Fruit fly (Drosophila melanogaster): ENCODE results near the gene CG9636.

Gene CG9636

DNA sequence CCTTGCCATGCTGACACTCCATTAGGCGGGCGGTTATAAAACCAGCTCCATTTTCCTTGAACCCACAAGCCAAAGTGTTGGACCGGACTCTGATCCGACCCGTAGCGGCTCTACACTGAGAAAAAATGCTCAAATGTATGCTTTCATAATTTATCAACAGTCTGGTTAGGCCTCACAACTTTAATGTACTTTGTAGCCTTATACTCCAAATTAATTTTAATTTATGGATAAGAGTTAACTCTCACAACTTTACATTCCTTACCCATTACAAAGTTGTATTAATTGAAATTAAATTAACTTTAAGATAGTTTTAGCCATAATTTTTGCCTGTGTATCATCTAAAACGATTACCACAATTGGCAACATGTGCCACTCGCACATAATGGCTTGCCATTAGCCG lies 12.4 kb upstream of the CG9636 start (continued):
- TF ChIP-seq BtbVII (GFP tag; optimal IDR thresholded peaks at IDR 0.05) = no peak
- TF ChIP-seq CG2678 (tag; optimal IDR thresholded peaks at IDR 0.05) = peak; percentile 61
- TF ChIP-seq vfl (GFP tag; optimal IDR thresholded peaks at IDR 0.05) = no peak
- no peak for TF ChIP-seq CG42726 (GFP tag; IDR thresholded peaks at IDR 0.05; ENCODE audit: partially characterized antibody)
- TF ChIP-seq CG5180 (GFP tag; optimal IDR thresholded peaks at IDR 0.05) = no peak
- peak; percentile 51 for TF ChIP-seq Meics (GFP tag; optimal IDR thresholded peaks at IDR 0.05)
- no peak for TF ChIP-seq unc-4 (GFP tag; IDR thresholded peaks at IDR 0.05; ENCODE audit: partially characterized antibody)
- no peak for TF ChIP-seq kay (GFP tag; optimal IDR thresholded peaks at IDR 0.05)
- TF ChIP-seq Pdp1 (GFP tag; optimal IDR thresholded peaks at IDR 0.05) = peak in 1 of 2 experiments; percentile 21
- peak; percentile 34 for TF ChIP-seq CG13296 (GFP tag; optimal IDR thresholded peaks at IDR 0.05)
- peak; percentile 54 for TF ChIP-seq lab (GFP tag; optimal IDR thresholded peaks at IDR 0.05)
- TF ChIP-seq CG8388 (GFP tag; optimal IDR thresholded peaks at IDR 0.05) = peak; percentile 7
- 0 out of 2 replicates have a peak, but pooled peaks have one; percentile 25 for TF ChIP-seq HLH3B (GFP tag; IDR thresholded peaks at IDR 0.05)
- TF ChIP-seq gro (GFP tag; optimal IDR thresholded peaks at IDR 0.05) = peak; percentile 26
- TF ChIP-seq CG6654 (GFP tag; optimal IDR thresholded peaks at IDR 0.05) = no peak
- TF ChIP-seq NfI (GFP tag; optimal IDR thresholded peaks at IDR 0.05) = no peak
- TF ChIP-seq phol (tag; optimal IDR thresholded peaks at IDR 0.05) = peak; percentile 33
- no peak for TF ChIP-seq kni (GFP tag; optimal IDR thresholded peaks at IDR 0.05)
- no peak for TF ChIP-seq chn (GFP tag; optimal IDR thresholded peaks at IDR 0.05)
- peak; percentile 11 for TF ChIP-seq Bteb2 (GFP tag; optimal IDR thresholded peaks at IDR 0.05)
- TF ChIP-seq CG14441 (GFP tag; IDR thresholded peaks at IDR 0.05) = peak; percentile 45; the same call in 1 of the 2 replicates
- TF ChIP-seq CG11560 (tag; IDR thresholded peaks at IDR 0.05) = 0 out of 3 replicates have a peak, but pooled peaks have one; percentile 32
- peak; percentile 32 for TF ChIP-seq CG10209 (GFP tag; optimal IDR thresholded peaks at IDR 0.05)
- no peak for TF ChIP-seq Sin3A (optimal IDR thresholded peaks at IDR 0.05)
- TF ChIP-seq Hmr (GFP tag; optimal IDR thresholded peaks at IDR 0.05) = peak; percentile 58
- no peak for TF ChIP-seq H15 (GFP tag; IDR thresholded peaks at IDR 0.05)
- no peak for TF ChIP-seq CG6689 (GFP tag; IDR thresholded peaks at IDR 0.05)
- TF ChIP-seq lbe (GFP tag; optimal IDR thresholded peaks at IDR 0.05) = no peak
- TF ChIP-seq peb (GFP tag; IDR thresholded peaks at IDR 0.05) = no peak
- no peak for TF ChIP-seq NC2β (GFP tag; optimal IDR thresholded peaks at IDR 0.05)
- no peak for TF ChIP-seq CG4820 (GFP tag; optimal IDR thresholded peaks at IDR 0.05)
- no peak for TF ChIP-seq lola (GFP tag; optimal IDR thresholded peaks at IDR 0.05)
- TF ChIP-seq CG2116 (GFP tag; optimal IDR thresholded peaks at IDR 0.05) = no peak
- no peak for TF ChIP-seq Dref (GFP tag; IDR thresholded peaks at IDR 0.05)
- TF ChIP-seq CG7556 (GFP tag; optimal IDR thresholded peaks at IDR 0.05) = peak; percentile 31
- peak; percentile 37; the same call in 2 of the 3 replicates for TF ChIP-seq row (GFP tag; IDR thresholded peaks at IDR 0.05)
- TF ChIP-seq CG12219 (GFP tag; optimal IDR thresholded peaks at IDR 0.05) = peak; percentile 39
- TF ChIP-seq Hey (tag; optimal IDR thresholded peaks at IDR 0.05) = no peak
- no peak for TF ChIP-seq CG33213 (GFP tag; optimal IDR thresholded peaks at IDR 0.05)
- no peak for TF ChIP-seq CkIIα-i1 (GFP tag; IDR thresholded peaks at IDR 0.05)
- no peak for TF ChIP-seq CG5245 (GFP tag; optimal IDR thresholded peaks at IDR 0.05)
- peak; percentile 26 for TF ChIP-seq CG10147 (GFP tag; optimal IDR thresholded peaks at IDR 0.05)
- no peak for TF ChIP-seq CG13123 (GFP tag; optimal IDR thresholded peaks at IDR 0.05)
- TF ChIP-seq Kr (GFP tag; optimal IDR thresholded peaks at IDR 0.05) = no peak
- peak; percentile 37; the same call in 1 of the 2 replicates for TF ChIP-seq lmd (GFP tag; IDR thresholded peaks at IDR 0.05)
- TF ChIP-seq gem (tag; optimal IDR thresholded peaks at IDR 0.05) = peak; percentile 65
- TF ChIP-seq ranshi (GFP tag; IDR thresholded peaks at IDR 0.05) = 0 out of 2 replicates have a peak, but pooled peaks have one; percentile 17
- no peak for TF ChIP-seq MESR4 (GFP tag; optimal IDR thresholded peaks at IDR 0.05)
- TF ChIP-seq CG2120 (GFP tag; optimal IDR thresholded peaks at IDR 0.05) = peak; percentile 61
- peak; percentile 1 for TF ChIP-seq tin (GFP tag; optimal IDR thresholded peaks at IDR 0.05)

Data from whole organism, embryonic.